Fruit fly (Drosophila melanogaster) whole organism, embryonic: Measurements from ENCODE around the gene CG11085.

Experiments
- Antp ChIP-seq: fragments of 200-800 bp; sonication (Bioruptor generic); optimal IDR thresholded peaks from 3 replicates; lab custom pipeline; 2016; ENCODE audit warnings: missing biosample characterization, missing genetic modification characterization
- BtbVII ChIP-seq: fragments of 200-800 bp; sonication (Bioruptor generic); optimal IDR thresholded peaks from 3 replicates; lab custom pipeline; 2017; ENCODE audit warnings: missing biosample characterization, mild to moderate bottlenecking, missing genetic modification characterization
- CG11093 ChIP-seq: fragments of 200-800 bp; sonication (Bioruptor generic); IDR thresholded peaks from 3 replicates; pipeline ENCODE4 v1.3.6; 2022; ENCODE audit warnings: missing biosample characterization, missing genetic modification characterization
- CG11723 ChIP-seq: fragments of 200-800 bp; sonication (Bioruptor generic); optimal IDR thresholded peaks from 2 replicates; lab custom pipeline; 2017; ENCODE audit warnings: missing biosample characterization, mild to moderate bottlenecking, missing genetic modification characterization
- CG15479 ChIP-seq: fragments of 200-800 bp; sonication (Bioruptor generic); optimal IDR thresholded peaks from 3 replicates; lab custom pipeline; 2019; ENCODE audit warnings: missing biosample characterization, mild to moderate bottlenecking, missing genetic modification characterization, moderate library complexity
- CG15514 ChIP-seq: fragments of 200-800 bp; sonication (Bioruptor generic); optimal IDR thresholded peaks from 3 replicates; lab custom pipeline; 2017; ENCODE audit warnings: missing biosample characterization, missing genetic modification characterization, mild to moderate bottlenecking, moderate library complexity, missing genetic modification reagents
- CG15696 ChIP-seq: fragments of 200-800 bp; sonication (Bioruptor generic); optimal IDR thresholded peaks from 2 replicates; lab custom pipeline; 2019; ENCODE audit warnings: missing biosample characterization, mild to moderate bottlenecking, missing genetic modification characterization, moderate library complexity
- CG17829 ChIP-seq: fragments of 200-800 bp; optimal IDR thresholded peaks from 2 replicates; lab custom pipeline; 2019; ENCODE audit warnings: missing biosample characterization, mild to moderate bottlenecking, missing genetic modification characterization, moderate library complexity
- CG2120 ChIP-seq: fragments of 200-800 bp; sonication (Bioruptor generic); optimal IDR thresholded peaks from 3 replicates; lab custom pipeline; 2016; ENCODE audit warnings: missing biosample characterization, missing genetic modification characterization
- CG2678 ChIP-seq: fragments of 200-800 bp; sonication (Bioruptor generic); optimal IDR thresholded peaks from 3 replicates; lab custom pipeline; 2019; ENCODE audit warnings: missing biosample characterization, mild to moderate bottlenecking, missing genetic modification characterization, moderate library complexity
- CG30403 ChIP-seq: fragments of 200-800 bp; sonication (Bioruptor generic); optimal IDR thresholded peaks from 3 replicates; lab custom pipeline; 2016; ENCODE audit warnings: missing biosample characterization, missing genetic modification characterization
- CG31441 ChIP-seq: fragments of 200-800 bp; sonication (Bioruptor generic); IDR thresholded peaks from 2 replicates; pipeline ENCODE4 v1.3.6; 2022; ENCODE audit warnings: missing biosample characterization, missing genetic modification characterization
- CG34422 ChIP-seq: fragments of 200-800 bp; sonication (Bioruptor generic); IDR thresholded peaks from 3 replicates; pipeline ENCODE4 v1.3.6; 2022; ENCODE audit warnings: missing biosample characterization, missing genetic modification characterization
- CG4360 ChIP-seq: fragments of 200-800 bp; sonication (Bioruptor generic); IDR thresholded peaks from 2 replicates; pipeline ENCODE4 v1.3.6; 2022; ENCODE audit warnings: missing biosample characterization, missing genetic modification characterization
- CG4617 ChIP-seq: fragments of 200-800 bp; sonication (Bioruptor generic); optimal IDR thresholded peaks from 3 replicates; lab custom pipeline; 2016; ENCODE audit warnings: missing biosample characterization, missing genetic modification characterization, borderline replicate concordance
- CG5953 ChIP-seq: fragments of 200-800 bp; sonication (Bioruptor generic); IDR thresholded peaks from 2 replicates; pipeline ENCODE4 v1.3.6; 2022; ENCODE audit warnings: missing biosample characterization, missing genetic modification characterization
- CG8281 ChIP-seq: fragments of 200-800 bp; sonication (Bioruptor generic); optimal IDR thresholded peaks from 2 replicates; lab custom pipeline; 2018; ENCODE audit warnings: missing biosample characterization, mild to moderate bottlenecking, missing genetic modification characterization, moderate library complexity
- CG8359 ChIP-seq: fragments of 200-800 bp; sonication (Bioruptor generic); optimal IDR thresholded peaks from 2 replicates; lab custom pipeline; 2017; ENCODE audit warnings: missing biosample characterization, mild to moderate bottlenecking, missing genetic modification characterization, borderline replicate concordance
- CG8944 ChIP-seq: fragments of 200-800 bp; sonication (Bioruptor generic); optimal IDR thresholded peaks from 3 replicates; lab custom pipeline; 2016; ENCODE audit warnings: missing biosample characterization, missing genetic modification characterization
- CG9437 ChIP-seq: fragments of 200-800 bp; sonication (Bioruptor generic); optimal IDR thresholded peaks from 2 replicates; lab custom pipeline; 2018; ENCODE audit warnings: missing biosample characterization, mild to moderate bottlenecking, missing genetic modification characterization
- Deaf1 ChIP-seq: fragments of 200-800 bp; optimal IDR thresholded peaks from 3 replicates; lab custom pipeline; 2019; ENCODE audit warnings: missing biosample characterization, mild to moderate bottlenecking, missing genetic modification characterization, moderate library complexity
- Doc2 ChIP-seq: fragments of 200-800 bp; sonication (Bioruptor generic); IDR thresholded peaks from 2 replicates; pipeline ENCODE4 v1.3.6; 2022; ENCODE audit warnings: missing biosample characterization, missing genetic modification characterization
- E2f1 ChIP-seq: fragments of 200-800 bp; sonication (Bioruptor generic); IDR thresholded peaks from 2 replicates; pipeline ENCODE4 v1.3.6; 2022; ENCODE audit warnings: missing biosample characterization, missing genetic modification characterization
- ERR ChIP-seq: fragments of 200-800 bp; sonication (Bioruptor generic); optimal IDR thresholded peaks from 2 replicates; lab custom pipeline; 2016; ENCODE audit warnings: missing biosample characterization, missing genetic modification characterization
- H15 ChIP-seq: fragments of 200-800 bp; sonication (Bioruptor generic); IDR thresholded peaks from 3 replicates; pipeline ENCODE4 v1.3.6; 2022; ENCODE audit warnings: missing biosample characterization, missing genetic modification characterization
- H2.0 ChIP-seq: fragments of 200-800 bp; sonication (Bioruptor generic); IDR thresholded peaks from 2 replicates; pipeline ENCODE4 v1.3.6; 2022; ENCODE audit warnings: missing biosample characterization, missing genetic modification characterization
- Hr51 ChIP-seq, 2 experiments: fragments of 200-800 bp; sonication (Bioruptor generic); optimal IDR thresholded peaks; 2 replicates in 1 of 2; 3 replicates in 1 of 2; lab custom pipeline; 2016 to 2018; ENCODE audit warnings: missing biosample characterization in 2 of 2, missing genetic modification characterization in 2 of 2, mild to moderate bottlenecking in 1 of 2, moderate library complexity in 1 of 2
- MESR4 ChIP-seq: fragments of 200-800 bp; sonication (Bioruptor generic); optimal IDR thresholded peaks from 2 replicates; lab custom pipeline; 2018; ENCODE audit warnings: missing biosample characterization, mild to moderate bottlenecking, missing genetic modification characterization, moderate library complexity
- MTF-1 ChIP-seq: fragments of 200-800 bp; sonication (Bioruptor generic); optimal IDR thresholded peaks from 2 replicates; lab custom pipeline; 2018; ENCODE audit warnings: missing biosample characterization, mild to moderate bottlenecking, missing genetic modification characterization, borderline replicate concordance
- Med ChIP-seq: fragments of 200-800 bp; sonication (Bioruptor generic); peaks from one replicate; lab custom pipeline; 2016; ENCODE audit warnings: missing biosample characterization, missing genetic modification characterization, mild to moderate bottlenecking, inconsistent platforms, moderate library complexity
- PHDP ChIP-seq: fragments of 200-800 bp; sonication (Bioruptor generic); optimal IDR thresholded peaks from 3 replicates; lab custom pipeline; 2018; ENCODE audit warnings: missing biosample characterization, mild to moderate bottlenecking, missing genetic modification characterization, moderate library complexity
- abd-A ChIP-seq: fragments of 200-800 bp; sonication (Bioruptor generic); optimal IDR thresholded peaks from 3 replicates; lab custom pipeline; 2019; ENCODE audit warnings: missing biosample characterization, mild to moderate bottlenecking, missing genetic modification characterization, moderate library complexity
- exex ChIP-seq: fragments of 200-800 bp; sonication (Bioruptor generic); optimal IDR thresholded peaks from 4 replicates; lab custom pipeline; 2018; ENCODE audit warnings: missing biosample characterization, mild to moderate bottlenecking, missing genetic modification characterization, moderate library complexity
- eyg ChIP-seq: fragments of 200-800 bp; sonication (Bioruptor generic); optimal IDR thresholded peaks from 3 replicates; lab custom pipeline; 2016; ENCODE audit warnings: missing biosample characterization, missing genetic modification characterization
- fd96Cb ChIP-seq: fragments of 200-800 bp; sonication (Bioruptor generic); optimal IDR thresholded peaks from 2 replicates; lab custom pipeline; 2018; ENCODE audit warnings: missing biosample characterization, mild to moderate bottlenecking, missing genetic modification characterization, moderate library complexity
- grn ChIP-seq: fragments of 200-800 bp; sonication (Bioruptor generic); optimal IDR thresholded peaks from 3 replicates; lab custom pipeline; 2017; ENCODE audit warnings: missing biosample characterization, missing genetic modification characterization
- hbn ChIP-seq: fragments of 200-800 bp; sonication (Bioruptor generic); IDR thresholded peaks from 2 replicates; pipeline ENCODE4 v1.3.6; 2022; ENCODE audit warnings: missing biosample characterization, missing genetic modification characterization; ENCODE audit not compliant: partially characterized antibody
- jing ChIP-seq: fragments of 200-800 bp; sonication (Bioruptor generic); optimal IDR thresholded peaks from 2 replicates; lab custom pipeline; 2018; ENCODE audit warnings: missing biosample characterization, mild to moderate bottlenecking, missing genetic modification characterization
- kah ChIP-seq: fragments of 200-800 bp; sonication (Bioruptor generic); optimal IDR thresholded peaks from 2 replicates; lab custom pipeline; 2018; ENCODE audit warnings: missing biosample characterization, mild to moderate bottlenecking, missing genetic modification characterization
- mirr ChIP-seq: fragments of 200-800 bp; sonication (Bioruptor generic); optimal IDR thresholded peaks from 3 replicates; lab custom pipeline; 2018; ENCODE audit warnings: missing biosample characterization, mild to moderate bottlenecking, missing genetic modification characterization
- nau ChIP-seq: fragments of 200-800 bp; sonication (Bioruptor generic); optimal IDR thresholded peaks from 3 replicates; lab custom pipeline; 2017; ENCODE audit warnings: missing biosample characterization, mild to moderate bottlenecking, missing genetic modification characterization, missing genetic modification reagents
- onecut ChIP-seq: fragments of 200-800 bp; sonication (Bioruptor generic); IDR thresholded peaks from 2 replicates; pipeline ENCODE4 v1.3.6; 2022; ENCODE audit warnings: missing biosample characterization, missing genetic modification characterization
- pita ChIP-seq: fragments of 200-800 bp; sonication (Bioruptor generic); optimal IDR thresholded peaks from 2 replicates; lab custom pipeline; 2017; ENCODE audit warnings: missing biosample characterization, mild to moderate bottlenecking, missing genetic modification characterization
- pros ChIP-seq: fragments of 200-800 bp; sonication (Bioruptor generic); optimal IDR thresholded peaks from 3 replicates; lab custom pipeline; 2019; ENCODE audit warnings: missing biosample characterization, mild to moderate bottlenecking, missing genetic modification characterization, moderate library complexity
- psq ChIP-seq: fragments of 200-800 bp; sonication (Bioruptor generic); optimal IDR thresholded peaks from 2 replicates; lab custom pipeline; 2017; ENCODE audit warnings: missing biosample characterization, missing genetic modification characterization
- stc ChIP-seq: fragments of 200-800 bp; sonication (Bioruptor generic); IDR thresholded peaks from 2 replicates; pipeline ENCODE4 v1.3.6; 2022; ENCODE audit warnings: missing biosample characterization, missing genetic modification characterization
- toy ChIP-seq: fragments of 200-800 bp; sonication (Bioruptor generic); IDR thresholded peaks from 2 replicates; pipeline ENCODE4 v1.3.6; 2022; ENCODE audit warnings: missing biosample characterization, missing genetic modification characterization
- tup ChIP-seq: fragments of 200-800 bp; sonication (Bioruptor generic); optimal IDR thresholded peaks from 2 replicates; lab custom pipeline; 2016; ENCODE audit warnings: missing biosample characterization, mild to moderate bottlenecking, missing genetic modification characterization, moderate library complexity
- unc-4 ChIP-seq: fragments of 200-800 bp; sonication (Bioruptor generic); IDR thresholded peaks from 2 replicates; pipeline ENCODE4 v1.3.6; 2022; ENCODE audit warnings: missing biosample characterization, missing genetic modification characterization; ENCODE audit not compliant: partially characterized antibody
- yki ChIP-seq: fragments of >200 bp; optimal IDR thresholded peaks from 3 replicates; lab custom pipeline; 2018

The CG11085 gene

DNA sequence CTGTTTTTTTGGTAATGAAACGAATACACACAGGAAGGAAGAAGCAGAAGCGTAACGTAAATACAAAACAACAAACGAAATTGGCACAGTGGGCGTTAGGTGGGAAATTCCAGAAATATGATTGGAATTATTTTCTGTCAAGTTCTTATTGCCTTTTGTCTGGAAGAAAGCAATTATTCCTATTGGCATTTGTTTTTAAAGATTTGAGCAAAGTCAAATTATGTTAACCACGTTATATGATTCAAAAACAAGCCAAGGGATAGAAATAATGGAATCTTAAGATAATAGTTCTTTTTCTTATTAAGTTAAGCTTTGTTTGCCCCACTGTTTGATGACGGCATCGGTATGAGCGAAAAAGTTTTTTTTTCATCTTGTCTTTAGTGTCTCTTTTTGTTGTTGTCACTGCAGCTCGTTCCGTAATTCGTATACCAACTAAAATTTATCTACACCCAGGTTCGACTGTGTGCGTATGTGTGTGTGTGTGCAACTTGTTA, 36.6 kb upstream of the CG11085 start (continued):
- TF ChIP-seq CG15479 (GFP tag; lab: Kevin White, UChicago) (no peak), CG8944 (GFP tag; lab: Kevin White, UChicago) (peak; percentile 92), yki (no peak), tup (peak; percentile 80), CG34422 (peak; percentile 89), Med (GFP tag; lab: Kevin White, UChicago) (peak; percentile 99), eyg (GFP tag; lab: Kevin White, UChicago) (peak; percentile 95), CG17829 (tag; lab: Kevin White, UChicago) (peak; percentile 93), hbn (GFP tag; lab: Robert Waterston, UW) (no peak), PHDP (peak; percentile 97), fd96Cb (peak; percentile 96), BtbVII (GFP tag; lab: Kevin White, UChicago) (peak; percentile 98), onecut (peak; percentile 84), Doc2 (GFP tag; lab: Robert Waterston, UW) (no peak; the same call in 1 of the 2 replicates), CG9437 (GFP tag; lab: Kevin White, UChicago) (peak; percentile 93), CG2120 (GFP tag; lab: Kevin White, UChicago) (peak; percentile 98), kah (GFP tag; lab: Kevin White, UChicago) (peak; percentile 85), unc-4 (no peak), E2f1 (GFP tag; lab: Robert Waterston, UW) (peak; percentile 86), pros (no peak), CG8281 (peak; percentile 82), jing (GFP tag; lab: Kevin White, UChicago) (peak; percentile 92), exex (tag; lab: Kevin White, UChicago) (peak; percentile 75), nau (GFP tag; lab: Kevin White, UChicago) (peak; percentile 96), H15 (peak; percentile 86), CG31441 (GFP tag; lab: Robert Waterston, UW) (peak; percentile 98), MTF-1 (GFP tag; lab: Kevin White, UChicago) (peak; percentile 78), abd-A (peak; percentile 80), CG15696 (tag; lab: Kevin White, UChicago) (peak; percentile 81), pita (GFP tag; lab: Kevin White, UChicago) (no peak), Antp (GFP tag; lab: Kevin White, UChicago) (peak; percentile 95), CG11093 (GFP tag; lab: Robert Waterston, UW) (peak; percentile 86), CG2678 (tag; lab: Kevin White, UChicago) (peak; percentile 98), CG30403 (GFP tag; lab: Kevin White, UChicago) (peak; percentile 96), CG4617 (GFP tag; lab: Kevin White, UChicago) (peak; percentile 69), CG11723 (GFP tag; lab: Kevin White, UChicago) (peak; percentile 92), CG15514 (GFP tag; lab: Kevin White, UChicago) (peak; percentile 88), CG5953 (GFP tag; lab: Robert Waterston, UW) (peak; percentile 83; the same call in 1 of the 2 replicates), Hr51 (GFP tag; optimal IDR thresholded peaks at IDR 0.05; lab: Kevin White, UChicago) (peak; percentile 92 to 98), H2.0 (GFP tag; lab: Robert Waterston, UW) (peak; percentile 88), toy (peak; percentile 70), CG8359 (peak; percentile 84), mirr (GFP tag; lab: Kevin White, UChicago) (peak; percentile 85), ERR (peak; percentile 28), Deaf1 (tag; lab: Kevin White, UChicago) (peak; percentile 19), stc (peak; percentile 95), CG4360 (peak; percentile 43; the same call in 1 of the 2 replicates), psq (GFP tag; lab: Kevin White, UChicago) (peak; percentile 49), grn (peak; percentile 39), MESR4 (GFP tag; lab: Kevin White, UChicago) (peak; percentile 10)
